Worm (Caenorhabditis elegans): ENCODE data around the gene grl-4.

DNA sequence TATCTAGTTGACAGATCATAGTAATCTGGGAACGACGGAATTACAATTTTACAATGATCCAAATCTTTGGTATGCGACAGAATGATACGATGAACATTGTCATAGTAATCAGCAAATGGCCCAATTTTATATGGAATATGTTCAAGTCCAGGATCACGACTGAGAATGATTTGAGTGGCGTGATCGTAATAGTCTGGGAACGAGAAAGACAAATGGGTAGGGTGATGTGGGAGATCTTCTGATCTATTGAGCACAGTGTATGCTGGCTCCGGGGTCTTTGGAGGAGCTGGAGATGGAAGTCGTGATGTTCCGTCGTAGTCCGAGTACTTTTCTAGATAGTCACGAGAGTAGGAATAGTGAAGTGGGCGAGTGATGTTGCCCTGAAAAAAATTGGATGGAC, 13.3 kb upstream of the grl-4 start:
- no peak for TF ChIP-seq nhr-237 (tag; optimal IDR thresholded peaks at IDR 0.05)
- no peak for TF ChIP-seq unc-62 (GFP tag; optimal IDR thresholded peaks at IDR 0.05)
- no peak for TF ChIP-seq elt-3 (tag; optimal IDR thresholded peaks at IDR 0.05)
- no peak for TF ChIP-seq sptf-1 (tag; optimal IDR thresholded peaks at IDR 0.05)
- TF ChIP-seq mep-1 (tag; optimal IDR thresholded peaks at IDR 0.05), result no peak
- TF ChIP-seq lin-13 (tag; optimal IDR thresholded peaks at IDR 0.05), result no peak
- no peak for TF ChIP-seq nhr-12 (tag; optimal IDR thresholded peaks at IDR 0.05)
- no peak for TF ChIP-seq elt-1 (tag; optimal IDR thresholded peaks at IDR 0.05; ENCODE audit: borderline replicate concordance, insufficient read depth)

All from whole organism, mixed stage, embryonic.